Worm (Caenorhabditis elegans) whole organism, late embryonic: Measurements from ENCODE around the gene erp-44.2.

Source experiments
- C38D4.7 ChIP-seq: fragments of 200-800 bp; sonication (Bioruptor generic); optimal IDR thresholded peaks from 2 replicates; lab custom pipeline; 2018; ENCODE audit warnings: mild to moderate bottlenecking, missing genetic modification characterization, moderate library complexity, missing compliant biosample characterization
- F13H6.1 ChIP-seq: sonication (generic microtip); optimal IDR thresholded peaks from 2 replicates; lab custom pipeline; 2016; ENCODE audit warnings: missing genetic modification characterization, missing compliant biosample characterization
- K02D7.2 ChIP-seq: sonication (generic microtip); optimal IDR thresholded peaks from 2 replicates; lab custom pipeline; 2017; ENCODE audit warnings: mild to moderate bottlenecking, missing genetic modification characterization, missing compliant biosample characterization
- T23F11.4 ChIP-seq: fragments of 200-800 bp; sonication (Bioruptor generic); optimal IDR thresholded peaks from 2 replicates; lab custom pipeline; 2018; ENCODE audit warnings: mild to moderate bottlenecking, missing genetic modification characterization, missing compliant biosample characterization
- Y22D7AL.16 ChIP-seq: sonication (generic microtip); optimal IDR thresholded peaks from 2 replicates; lab custom pipeline; 2016; ENCODE audit warnings: missing genetic modification characterization, missing compliant biosample characterization
- ama-1 ChIP-seq: fragments of 150-350 bp; optimal IDR thresholded peaks from 2 replicates; lab custom pipeline; 2014
- ceh-19 ChIP-seq: fragments of 200-800 bp; sonication (Bioruptor generic); optimal IDR thresholded peaks from 2 replicates; lab custom pipeline; 2018; ENCODE audit warnings: mild to moderate bottlenecking, missing genetic modification characterization, missing compliant biosample characterization
- ceh-2 ChIP-seq: sonication (generic microtip); optimal IDR thresholded peaks from 2 replicates; lab custom pipeline; 2016; ENCODE audit warnings: missing genotype, missing genetic modification characterization, missing compliant biosample characterization
- ceh-22 ChIP-seq: sonication (generic microtip); optimal IDR thresholded peaks from 2 replicates; lab custom pipeline; 2017; ENCODE audit warnings: missing biosample characterization, missing genetic modification characterization
- ceh-24 ChIP-seq: sonication (generic microtip); optimal IDR thresholded peaks from 2 replicates; lab custom pipeline; 2016; ENCODE audit warnings: mild to moderate bottlenecking, missing genetic modification characterization, missing compliant biosample characterization
- ceh-45 ChIP-seq: fragments of 200-800 bp; sonication (Bioruptor generic); IDR thresholded peaks from 2 replicates; pipeline ENCODE4 v1.3.6; 2022; ENCODE audit warnings: missing genetic modification reagents, missing genetic modification characterization, missing compliant biosample characterization
- ceh-48 ChIP-seq: sonication (generic microtip); optimal IDR thresholded peaks from 2 replicates; lab custom pipeline; 2016; ENCODE audit warnings: missing genetic modification characterization, inconsistent platforms, missing compliant biosample characterization
- ceh-6 ChIP-seq: fragments of 200-800 bp; sonication (Bioruptor generic); optimal IDR thresholded peaks from 2 replicates; lab custom pipeline; 2018; ENCODE audit warnings: mild to moderate bottlenecking, missing genetic modification characterization, missing compliant biosample characterization
- ceh-9 ChIP-seq: sonication (generic microtip); optimal IDR thresholded peaks from 2 replicates; lab custom pipeline; 2016; ENCODE audit warnings: mild to moderate bottlenecking, missing genetic modification characterization, inconsistent platforms, missing compliant biosample characterization
- elt-2 ChIP-seq: sonication (generic microtip); optimal IDR thresholded peaks from 2 replicates; lab custom pipeline; 2016; ENCODE audit warnings: missing genetic modification reagents, missing genetic modification characterization, missing compliant biosample characterization
- eyg-1 ChIP-seq: sonication (generic microtip); optimal IDR thresholded peaks from 2 replicates; lab custom pipeline; 2016; ENCODE audit warnings: missing genotype, missing genetic modification characterization, missing compliant biosample characterization
- fax-1 ChIP-seq: sonication (generic microtip); optimal IDR thresholded peaks from 2 replicates; lab custom pipeline; 2016; ENCODE audit warnings: missing genotype, missing genetic modification characterization, missing compliant biosample characterization
- fkh-10 ChIP-seq: fragments of 150-350 bp; optimal IDR thresholded peaks from 2 replicates; lab custom pipeline; 2014; ENCODE audit warnings: missing biosample characterization, missing genetic modification reagents, missing genetic modification characterization
- fkh-6 ChIP-seq: sonication (generic microtip); optimal IDR thresholded peaks from 2 replicates; lab custom pipeline; 2016; ENCODE audit warnings: missing genetic modification characterization, missing compliant biosample characterization
- gmeb-2 ChIP-seq: sonication (generic microtip); optimal IDR thresholded peaks from 2 replicates; lab custom pipeline; 2016; ENCODE audit warnings: missing genetic modification characterization, inconsistent platforms, missing compliant biosample characterization
- hlh-13 ChIP-seq: fragments of 200-800 bp; sonication (Bioruptor generic); optimal IDR thresholded peaks from 2 replicates; lab custom pipeline; 2018; ENCODE audit warnings: mild to moderate bottlenecking, missing genetic modification characterization, missing compliant biosample characterization
- hlh-15 ChIP-seq: sonication (generic microtip); optimal IDR thresholded peaks from 2 replicates; lab custom pipeline; 2016; ENCODE audit warnings: missing genetic modification characterization, missing compliant biosample characterization
- hlh-8 ChIP-seq: sonication (generic microtip); optimal IDR thresholded peaks from 2 replicates; lab custom pipeline; 2016; ENCODE audit warnings: missing genotype, missing genetic modification characterization, missing compliant biosample characterization
- mec-3 ChIP-seq: sonication (generic microtip); optimal IDR thresholded peaks from 2 replicates; lab custom pipeline; 2016; ENCODE audit warnings: borderline replicate concordance, missing genetic modification characterization, missing compliant biosample characterization
- nhr-11 ChIP-seq: fragments of 150-350 bp; optimal IDR thresholded peaks from 2 replicates; lab custom pipeline; 2014; ENCODE audit warnings: missing biosample characterization, missing genetic modification characterization
- npax-4 ChIP-seq: sonication (generic microtip); optimal IDR thresholded peaks from 2 replicates; lab custom pipeline; 2016; ENCODE audit warnings: missing genetic modification characterization, missing compliant biosample characterization
- odd-2 ChIP-seq: sonication (generic microtip); optimal IDR thresholded peaks from 2 replicates; lab custom pipeline; 2017; ENCODE audit warnings: antibody characterized with exemption, mild to moderate bottlenecking, missing genetic modification characterization, missing compliant biosample characterization
- pag-3 ChIP-seq: sonication (generic microtip); optimal IDR thresholded peaks from 2 replicates; lab custom pipeline; 2016; ENCODE audit warnings: missing compliant biosample characterization, missing genetic modification characterization, borderline replicate concordance
- pat-9 ChIP-seq: fragments of 200-800 bp; sonication (Bioruptor generic); optimal IDR thresholded peaks from 2 replicates; lab custom pipeline; 2018; ENCODE audit warnings: mild to moderate bottlenecking, missing genetic modification characterization, moderate library complexity, missing compliant biosample characterization
- pax-1 ChIP-seq: fragments of 150-350 bp; optimal IDR thresholded peaks from 2 replicates; lab custom pipeline; 2014; ENCODE audit warnings: missing biosample characterization, missing genetic modification characterization
- pha-4 ChIP-seq: fragments of 150-350 bp; optimal IDR thresholded peaks from 2 replicates; lab custom pipeline; 2018; ENCODE audit warnings: missing biosample characterization, missing genetic modification reagents, missing genetic modification characterization
- ref-2 ChIP-seq: sonication (generic microtip); optimal IDR thresholded peaks from 2 replicates; lab custom pipeline; 2016; ENCODE audit warnings: missing genetic modification characterization, missing compliant biosample characterization
- rnt-1 ChIP-seq: sonication (generic microtip); optimal IDR thresholded peaks from 2 replicates; lab custom pipeline; 2016; ENCODE audit warnings: missing genetic modification characterization, missing compliant biosample characterization
- sdc-2 ChIP-seq: sonication (generic microtip); optimal IDR thresholded peaks from 2 replicates; lab custom pipeline; 2016; ENCODE audit warnings: missing genotype, missing genetic modification characterization, missing compliant biosample characterization
- sox-4 ChIP-seq: sonication (generic microtip); optimal IDR thresholded peaks from 2 replicates; lab custom pipeline; 2017; ENCODE audit warnings: mild to moderate bottlenecking, missing genetic modification characterization, inconsistent platforms, missing compliant biosample characterization
- tbx-2 ChIP-seq: sonication (generic microtip); optimal IDR thresholded peaks from 2 replicates; lab custom pipeline; 2016; ENCODE audit warnings: missing genetic modification characterization, missing compliant biosample characterization
- tbx-7 ChIP-seq: sonication (generic microtip); optimal IDR thresholded peaks from 2 replicates; lab custom pipeline; 2016; ENCODE audit warnings: missing genotype, missing genetic modification characterization, missing compliant biosample characterization
- ttx-3 ChIP-seq: sonication (generic microtip); optimal IDR thresholded peaks from 2 replicates; lab custom pipeline; 2016; ENCODE audit warnings: missing genetic modification reagents, missing genetic modification characterization, missing compliant biosample characterization
- unc-86 ChIP-seq: sonication (generic microtip); optimal IDR thresholded peaks from 2 replicates; lab custom pipeline; 2016; ENCODE audit warnings: missing genetic modification characterization, missing compliant biosample characterization

Gene erp-44.2

DNA sequence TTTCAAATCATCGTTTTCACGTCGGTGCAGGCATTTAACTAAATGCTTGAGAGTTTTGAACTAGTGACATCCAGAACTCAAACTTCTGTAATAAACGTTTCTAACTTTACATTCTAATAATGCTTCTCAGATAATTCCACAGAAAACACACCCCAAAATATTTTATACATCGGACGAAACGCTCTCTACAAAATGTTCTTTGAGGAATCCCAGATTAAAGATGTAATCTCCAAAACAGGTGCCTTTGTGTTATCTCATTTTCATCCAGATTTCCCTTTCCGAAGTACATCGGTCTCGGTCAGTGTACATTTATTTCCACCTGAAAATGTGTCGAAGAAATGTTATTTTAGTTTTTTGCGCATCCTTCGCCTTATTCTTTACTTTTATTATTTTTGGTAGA is 29.7 kb downstream of the erp-44.2 start, which contains the start of gene C33H5.2:
Gene C33H5.2, plus strand, starts transcription at position 301 of the 400 bp plus-strand sequence.
- TF ChIP-seq Y22D7AL.16: no peak
- no peak for TF ChIP-seq sdc-2 (tag; lab: Kevin White, UChicago)
- no peak for TF ChIP-seq pha-4 (tag; lab: Kevin White, UChicago)
- TF ChIP-seq hlh-8: no peak
- no peak for TF ChIP-seq ceh-9 (tag; lab: Kevin White, UChicago)
- TF ChIP-seq mec-3 (tag; lab: Kevin White, UChicago): no peak
- TF ChIP-seq ceh-19: no peak
- no peak for TF ChIP-seq nhr-11 (tag; lab: Kevin White, UChicago)

DNA sequence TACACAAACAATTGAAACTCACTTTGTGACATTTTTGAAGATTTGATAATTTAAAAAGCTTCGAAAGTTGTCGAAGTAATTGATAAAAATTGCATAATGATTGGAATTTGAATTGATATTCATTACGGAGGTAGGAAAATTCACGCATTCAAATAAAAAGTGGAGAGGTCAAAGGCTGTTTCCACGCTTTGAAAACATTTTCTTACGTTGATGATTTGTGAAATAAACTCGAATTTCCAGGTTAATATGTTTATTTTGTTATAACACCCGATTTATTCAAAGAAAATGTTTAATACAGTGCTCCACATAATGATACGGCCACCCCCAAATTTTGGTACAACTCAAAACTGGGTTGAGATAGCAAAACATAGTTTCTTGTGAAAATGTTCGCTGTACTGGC is 31.2 kb downstream of the erp-44.2 start, which contains the start of gene C33H5.16:
Gene C33H5.16, minus strand, starts transcription at position 101 of the 400 bp plus-strand sequence.
- TF ChIP-seq npax-4 (tag; lab: Kevin White, UChicago) (no peak), F13H6.1 (tag; lab: Kevin White, UChicago) (no peak), ceh-48 (tag; lab: Kevin White, UChicago) (no peak), ceh-45 (GFP tag; lab: Robert Waterston, UW) (no peak), pat-9 (tag; lab: Kevin White, UChicago) (no peak), fkh-6 (tag; lab: Kevin White, UChicago) (no peak), ref-2 (tag; lab: Kevin White, UChicago) (no peak), pax-1 (no peak), eyg-1 (tag; lab: Kevin White, UChicago) (no peak), K02D7.2 (no peak), rnt-1 (tag; lab: Kevin White, UChicago) (no peak), tbx-7 (tag; lab: Kevin White, UChicago) (no peak), odd-2 (tag; lab: Kevin White, UChicago) (no peak), sox-4 (tag; lab: Kevin White, UChicago) (no peak), hlh-13 (GFP tag; lab: Kevin White, UChicago) (no peak), ttx-3 (tag; lab: Kevin White, UChicago) (no peak)

DNA sequence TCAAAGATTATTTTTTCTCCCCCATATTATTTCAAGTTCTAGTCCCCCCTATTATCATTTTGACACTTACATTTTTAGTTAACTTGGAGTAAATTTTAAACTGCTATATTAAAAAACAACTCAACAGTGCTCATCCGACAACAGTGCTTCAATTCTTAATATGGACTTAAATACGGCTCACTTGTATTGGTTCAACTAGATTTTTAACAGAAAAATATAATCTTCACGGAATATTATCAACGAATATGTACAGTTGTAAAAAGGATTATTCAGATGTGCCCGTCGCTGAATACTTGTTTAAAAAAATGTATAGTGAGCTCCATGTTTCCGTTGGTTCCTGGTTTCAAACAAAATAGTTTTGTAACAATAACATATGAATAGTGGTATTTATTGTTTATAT is 34.1 kb downstream of the erp-44.2 start:
- TF ChIP-seq unc-86 (tag; lab: Kevin White, UChicago): no peak
- no peak for TF ChIP-seq ceh-9 (tag; lab: Kevin White, UChicago)
- TF ChIP-seq T23F11.4 (GFP tag; lab: Kevin White, UChicago): no peak
- TF ChIP-seq gmeb-2 (tag; lab: Kevin White, UChicago): no peak
- TF ChIP-seq ceh-24 (tag; lab: Kevin White, UChicago): no peak
- no peak for TF ChIP-seq hlh-13 (GFP tag; lab: Kevin White, UChicago)
- TF ChIP-seq ceh-6 (GFP tag; lab: Kevin White, UChicago): no peak
- TF ChIP-seq ceh-2 (tag; lab: Kevin White, UChicago): no peak
- TF ChIP-seq fkh-10: no peak
- no peak for TF ChIP-seq elt-2 (tag; lab: Kevin White, UChicago)
- no peak for TF ChIP-seq ama-1 (lab: Kevin White, UChicago)
- no peak for TF ChIP-seq ttx-3 (tag; lab: Kevin White, UChicago)
- TF ChIP-seq hlh-15: no peak
- no peak for TF ChIP-seq pax-1
- TF ChIP-seq pag-3 (tag; lab: Kevin White, UChicago): no peak
- TF ChIP-seq tbx-2 (tag; lab: Kevin White, UChicago): no peak
- TF ChIP-seq F13H6.1 (tag; lab: Kevin White, UChicago): no peak
- no peak for TF ChIP-seq pha-4 (tag; lab: Kevin White, UChicago)

DNA sequence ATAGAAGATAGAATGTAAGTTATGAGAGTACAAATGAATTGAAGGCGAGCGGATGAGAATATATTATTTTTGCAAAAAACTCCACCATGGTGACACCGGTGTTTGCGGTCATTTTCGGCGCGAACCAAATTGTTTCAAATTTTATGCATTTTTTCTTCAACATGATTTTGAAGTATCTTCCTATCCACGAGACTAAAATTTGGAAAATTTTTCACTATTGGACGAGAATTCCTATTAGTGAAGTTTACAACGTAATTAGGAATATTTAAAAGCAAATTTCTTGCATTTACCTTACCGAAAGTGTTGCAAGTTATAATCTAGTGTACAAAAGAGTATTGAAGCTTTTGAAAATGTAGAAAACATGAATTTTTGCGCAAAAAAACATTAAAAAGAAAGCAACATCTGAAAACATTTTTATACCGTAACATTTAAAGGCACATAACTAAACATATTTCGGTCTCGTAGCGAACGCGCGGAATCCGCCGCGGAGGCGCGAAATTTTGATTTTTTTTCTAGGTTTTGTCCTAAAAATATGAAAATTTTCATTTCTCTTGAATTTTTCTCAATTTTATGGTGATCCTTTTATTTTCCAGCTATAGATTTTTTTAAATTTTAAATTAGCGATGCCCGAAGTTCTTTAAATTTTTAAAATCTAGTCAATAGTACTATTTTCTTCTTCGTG is 37.9 kb downstream of the erp-44.2 start, which contains the start of gene sgo-1:
Gene sgo-1, minus strand, starts transcription at position 51 of the 682 bp plus-strand sequence.
- TF ChIP-seq ceh-22: no peak
- TF ChIP-seq elt-2 (tag; lab: Kevin White, UChicago): no peak
- TF ChIP-seq C38D4.7 (GFP tag; lab: Kevin White, UChicago): no peak
- TF ChIP-seq fax-1 (tag; lab: Kevin White, UChicago): no peak
- TF ChIP-seq, all 69 proteins: peak for 0
